Worm (Caenorhabditis elegans) whole organism, late embryonic: ENCODE results near the gene Y32F6A.5.

Source experiments
- F13H6.1 ChIP-seq: sonication (generic microtip); optimal IDR thresholded peaks from 2 replicates; lab custom pipeline; 2016; ENCODE audit warnings: missing genetic modification characterization, missing compliant biosample characterization
- ceh-22 ChIP-seq: sonication (generic microtip); optimal IDR thresholded peaks from 2 replicates; lab custom pipeline; 2017; ENCODE audit warnings: missing biosample characterization, missing genetic modification characterization
- ceh-31 ChIP-seq: sonication (generic microtip); optimal IDR thresholded peaks from 2 replicates; lab custom pipeline; 2016; ENCODE audit warnings: missing genetic modification characterization, missing compliant biosample characterization
- ceh-34 ChIP-seq: sonication (generic microtip); optimal IDR thresholded peaks from 2 replicates; lab custom pipeline; 2016; ENCODE audit warnings: mild to moderate bottlenecking, missing genetic modification characterization, missing compliant biosample characterization
- ceh-9 ChIP-seq: sonication (generic microtip); optimal IDR thresholded peaks from 2 replicates; lab custom pipeline; 2016; ENCODE audit warnings: mild to moderate bottlenecking, missing genetic modification characterization, inconsistent platforms, missing compliant biosample characterization
- fkh-10 ChIP-seq: fragments of 150-350 bp; optimal IDR thresholded peaks from 2 replicates; lab custom pipeline; 2014; ENCODE audit warnings: missing biosample characterization, missing genetic modification reagents, missing genetic modification characterization
- nfya-1 ChIP-seq: sonication (generic microtip); optimal IDR thresholded peaks from 2 replicates; lab custom pipeline; 2017; ENCODE audit warnings: missing genetic modification characterization, mild to moderate bottlenecking, missing compliant biosample characterization, antibody characterized with exemption, moderate library complexity
- nhr-232 ChIP-seq: sonication (generic microtip); optimal IDR thresholded peaks from 2 replicates; lab custom pipeline; 2016; ENCODE audit warnings: missing genetic modification characterization, missing compliant biosample characterization
- npax-4 ChIP-seq: sonication (generic microtip); optimal IDR thresholded peaks from 2 replicates; lab custom pipeline; 2016; ENCODE audit warnings: missing genetic modification characterization, missing compliant biosample characterization
- pax-1 ChIP-seq: fragments of 150-350 bp; optimal IDR thresholded peaks from 2 replicates; lab custom pipeline; 2014; ENCODE audit warnings: missing biosample characterization, missing genetic modification characterization
- pqm-1 ChIP-seq: sonication (generic microtip); optimal IDR thresholded peaks from 2 replicates; lab custom pipeline; 2016; ENCODE audit warnings: missing genetic modification characterization, missing compliant biosample characterization
- sox-2 ChIP-seq: fragments of 200-800 bp; sonication (Bioruptor generic); IDR thresholded peaks from 2 replicates; pipeline ENCODE4 v1.3.6; 2022; ENCODE audit warnings: missing genetic modification reagents, missing genetic modification characterization, missing compliant biosample characterization
- sox-4 ChIP-seq: sonication (generic microtip); optimal IDR thresholded peaks from 2 replicates; lab custom pipeline; 2017; ENCODE audit warnings: mild to moderate bottlenecking, missing genetic modification characterization, inconsistent platforms, missing compliant biosample characterization

ce11 chrV:10463276-10463675 lies 9.9 kb upstream of the Y32F6A.5 start, which contains the start of gene F22E12.3:
- TF ChIP-seq pqm-1 (tag; lab: Kevin White, UChicago) (no peak), fkh-10 (no peak), ceh-34 (tag; lab: Kevin White, UChicago) (no peak), nhr-232 (tag; lab: Kevin White, UChicago) (no peak), F13H6.1 (tag; lab: Kevin White, UChicago) (no peak), ceh-22 (tag; lab: Kevin White, UChicago) (no peak), pax-1 (tag; lab: Kevin White, UChicago) (no peak), ceh-31 (tag; lab: Kevin White, UChicago) (no peak), sox-4 (no peak), ceh-9 (tag; lab: Kevin White, UChicago) (no peak), nfya-1 (tag; lab: Kevin White, UChicago) (no peak), sox-2 (no peak), npax-4 (no peak)
